Worm (Caenorhabditis elegans) whole organism, L4 larva: ENCODE measurements around the gene myrf-2.

Experiments
- F10B5.3 ChIP-seq: sonication (generic microtip); optimal IDR thresholded peaks from 2 replicates; lab custom pipeline; 2016; ENCODE audit warnings: mild to moderate bottlenecking, missing genetic modification characterization, missing compliant biosample characterization
- aly-2 ChIP-seq: sonication (generic microtip); optimal IDR thresholded peaks from 2 replicates; lab custom pipeline; 2018; ENCODE audit warnings: missing biosample characterization, missing genetic modification characterization
- dmd-6 ChIP-seq: fragments of 200-800 bp; sonication (Bioruptor generic); IDR thresholded peaks from 2 replicates; pipeline ENCODE4 v1.3.6; 2022; ENCODE audit warnings: missing genetic modification reagents, missing genetic modification characterization, missing compliant biosample characterization
- unc-62 ChIP-seq, 3 experiments: fragments of 150-350 bp in 1 of 3; sonication (generic microtip); optimal IDR thresholded peaks in 2 of 3; peaks in 1 of 3; 1 replicate in 1 of 3; 2 replicates in 2 of 3; lab custom pipeline; 2014 to 2017; ENCODE audit warnings: missing biosample characterization in 3 of 3, missing genetic modification characterization in 3 of 3, missing genetic modification reagents in 3 of 3, missing genotype in 1 of 3

ce11 chrX:10216344-10216743 lies 22.2 kb upstream of the myrf-2 start:
- TF ChIP-seq aly-2 (tag; lab: Kevin White, UChicago) (no peak), unc-62 (GFP tag; optimal IDR thresholded peaks at IDR 0.05 in 1 of 2; lab: Kevin White, UChicago) (no peak), unc-62 (tag; optimal IDR thresholded peaks at IDR 0.05; lab: Kevin White, UChicago) (no peak), dmd-6 (GFP tag; lab: Robert Waterston, UW) (peak; percentile 25; the same call in 1 of the 2 replicates), F10B5.3 (tag; lab: Kevin White, UChicago) (no peak)
